Worm (Caenorhabditis elegans) whole organism, L4/young adult: Measurements from ENCODE around the gene fbl-1.

Source experiments
- W03F9.2 ChIP-seq: fragments of 150-350 bp; optimal IDR thresholded peaks from 2 replicates; lab custom pipeline; 2014; ENCODE audit warnings: missing biosample characterization, missing genetic modification characterization
- dao-5 ChIP-seq: sonication (generic microtip); optimal IDR thresholded peaks from 2 replicates; lab custom pipeline; 2016; ENCODE audit warnings: missing genotype, missing genetic modification characterization, moderate library complexity, missing compliant biosample characterization
- him-1 ChIP-seq: sonication (generic microtip); optimal IDR thresholded peaks from 2 replicates; lab custom pipeline; 2016; ENCODE audit warnings: missing genotype, missing genetic modification reagents, missing genetic modification characterization, missing compliant biosample characterization

ce11 chrIV:9524849-9525460 is 15.7 kb upstream of the fbl-1 start, which contains the start of gene ndua-5:
- TF ChIP-seq him-1 (tag; lab: Kevin White, UChicago) (no peak), dao-5 (tag; lab: Kevin White, UChicago) (no peak), W03F9.2 (no peak)
